Fruit fly (Drosophila melanogaster): Measurements from ENCODE around the gene mgl.

The mgl gene

DNA sequence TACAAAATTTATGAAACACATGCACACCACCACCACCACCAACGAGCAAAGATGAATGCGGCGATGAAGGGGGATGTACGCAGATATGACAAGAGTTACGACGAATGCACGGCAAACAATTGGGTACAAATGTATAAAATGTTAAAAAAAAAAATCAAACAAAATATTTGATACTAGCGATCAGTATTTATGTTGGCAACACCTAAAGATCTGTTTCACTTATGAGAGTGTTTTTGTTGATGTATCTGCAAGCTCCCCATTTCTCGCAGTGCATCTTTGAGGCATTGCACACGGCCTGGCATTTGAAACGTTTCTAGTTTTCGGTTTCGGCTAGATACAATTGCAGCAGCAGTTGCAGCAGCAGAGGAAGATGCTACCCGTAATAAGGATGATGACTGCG, 13.1 kb downstream of the mgl start (continued):
- TF ChIP-seq Hey (tag; optimal IDR thresholded peaks at IDR 0.05) (no peak), lola (GFP tag; optimal IDR thresholded peaks at IDR 0.05) (peak in 1 of 3 experiments; percentile 85), Jarid2 (GFP tag; optimal IDR thresholded peaks at IDR 0.05) (peak; percentile 30), CG17612 (GFP tag; IDR thresholded peaks at IDR 0.05) (0 out of 2 replicates have a peak, but pooled peaks have one; percentile 8), NK7.1 (GFP tag; optimal IDR thresholded peaks at IDR 0.05) (peak; percentile 47), Pdp1 (GFP tag; optimal IDR thresholded peaks at IDR 0.05) (peak; percentile 69 to 75), CG12104 (GFP tag; optimal IDR thresholded peaks at IDR 0.05) (peak; percentile 45), CG8089 (GFP tag; optimal IDR thresholded peaks at IDR 0.05) (peak; percentile 78), ham (GFP tag; IDR thresholded peaks at IDR 0.05) (no peak), br (optimal IDR thresholded peaks at IDR 0.05) (no peak), CG6854 (GFP tag; optimal IDR thresholded peaks at IDR 0.05) (no peak), Rfx (GFP tag; IDR thresholded peaks at IDR 0.05) (peak; percentile 49; the same call in 1 of the 2 replicates), HLH4C (GFP tag; IDR thresholded peaks at IDR 0.05; ENCODE audit: partially characterized antibody) (no peak), CG4360 (GFP tag; IDR thresholded peaks at IDR 0.05) (peak; percentile 38; the same call in 1 of the 2 replicates), inv (GFP tag; IDR thresholded peaks at IDR 0.05; ENCODE audit: partially characterized antibody) (no peak), ci (GFP tag; IDR thresholded peaks at IDR 0.05) (peak; percentile 82), CG16863 (GFP tag; optimal IDR thresholded peaks at IDR 0.05) (peak; percentile 68), dati (GFP tag; IDR thresholded peaks at IDR 0.05) (peak; percentile 69), Hr3 (GFP tag; optimal IDR thresholded peaks at IDR 0.05) (peak; percentile 74), lilli (GFP tag; optimal IDR thresholded peaks at IDR 0.05) (peak; percentile 71), gcm2 (GFP tag; optimal IDR thresholded peaks at IDR 0.05) (peak; percentile 58), CG12236 (GFP tag; optimal IDR thresholded peaks at IDR 0.05) (peak; percentile 49), C15 (GFP tag; IDR thresholded peaks at IDR 0.05) (no peak), bbx (GFP tag; IDR thresholded peaks at IDR 0.05; ENCODE audit: partially characterized antibody) (no peak), fru (optimal IDR thresholded peaks at IDR 0.05) (no peak), Blimp-1 (GFP tag; optimal IDR thresholded peaks at IDR 0.05) (peak; percentile 80), disco-r (GFP tag; optimal IDR thresholded peaks at IDR 0.05) (peak; percentile 46), CG7839 (tag; optimal IDR thresholded peaks at IDR 0.05) (peak; percentile 65), CG32532 (GFP tag; IDR thresholded peaks at IDR 0.05) (no peak), tio (GFP tag; optimal IDR thresholded peaks at IDR 0.05) (peak; percentile 76), ac (GFP tag; optimal IDR thresholded peaks at IDR 0.05) (peak; percentile 76), ind (GFP tag; optimal IDR thresholded peaks at IDR 0.05) (peak; percentile 73), Dbx (GFP tag; IDR thresholded peaks at IDR 0.05) (no peak), stwl (tag; optimal IDR thresholded peaks at IDR 0.05) (peak; percentile 35), CG9932 (GFP tag; IDR thresholded peaks at IDR 0.05) (0 out of 2 replicates have a peak, but pooled peaks have one; percentile 36), slp2 (GFP tag; optimal IDR thresholded peaks at IDR 0.05) (peak; percentile 67), CG12769 (tag; optimal IDR thresholded peaks at IDR 0.05) (peak; percentile 28), CG14014 (GFP tag; IDR thresholded peaks at IDR 0.05) (peak; percentile 48; the same call in 1 of the 2 replicates), hth (optimal IDR thresholded peaks at IDR 0.05) (no peak), scrt (GFP tag; optimal IDR thresholded peaks at IDR 0.05) (peak; percentile 34), CG12219 (GFP tag; optimal IDR thresholded peaks at IDR 0.05) (peak; percentile 66), CG13296 (GFP tag; optimal IDR thresholded peaks at IDR 0.05) (peak; percentile 28), dpn (GFP tag; optimal IDR thresholded peaks at IDR 0.05) (peak; percentile 64 to 78), Nf-YB (GFP tag; optimal IDR thresholded peaks at IDR 0.05) (peak; percentile 42), shn (GFP tag; optimal IDR thresholded peaks at IDR 0.05) (peak; percentile 58), wdn (GFP tag; IDR thresholded peaks at IDR 0.05) (no peak), CG3726 (GFP tag; IDR thresholded peaks at IDR 0.05) (peak; percentile 74; the same call in 2 of the 3 replicates), CG3838 (GFP tag; optimal IDR thresholded peaks at IDR 0.05) (no peak), CG9609 (GFP tag; optimal IDR thresholded peaks at IDR 0.05) (peak; percentile 70), Dip3 (GFP tag; optimal IDR thresholded peaks at IDR 0.05) (peak; percentile 11), ash1 (GFP tag; optimal IDR thresholded peaks at IDR 0.05) (no peak), Xbp1 (GFP tag; optimal IDR thresholded peaks at IDR 0.05) (peak; percentile 78)

Measured in whole organism, embryonic.